Fruit fly (Drosophila melanogaster): Measurements from ENCODE around the gene Gr64c.

DNA sequence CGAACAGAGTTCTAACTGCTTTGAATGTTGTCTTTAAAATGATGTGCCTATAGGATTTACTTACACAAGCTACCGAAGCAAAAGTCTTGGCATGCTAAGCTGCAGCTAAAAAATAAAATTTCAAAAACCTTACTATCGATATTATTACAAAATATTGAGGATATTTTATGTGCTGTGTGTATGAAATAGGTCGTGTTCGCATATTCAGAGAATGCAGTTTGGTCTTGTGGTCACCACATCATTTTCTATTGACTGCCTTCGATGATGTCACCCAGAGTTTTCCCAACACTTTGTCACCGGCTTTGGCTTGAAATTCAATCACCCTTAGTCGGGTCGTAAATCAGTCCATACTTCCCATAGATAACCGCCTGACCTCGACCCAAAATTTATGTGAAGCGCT, 19.2 kb downstream of the Gr64c start, which contains the start of gene Dpy-30L2:
- no peak for TF ChIP-seq h (optimal IDR thresholded peaks at IDR 0.05)
- TF ChIP-seq psq (optimal IDR thresholded peaks at IDR 0.05), result no peak
- TF ChIP-seq ttk (optimal IDR thresholded peaks at IDR 0.05), result no peak
- no peak for TF ChIP-seq Myc (optimal IDR thresholded peaks at IDR 0.05)
